Worm (Caenorhabditis elegans): ENCODE measurements around the gene M60.6.

DNA sequence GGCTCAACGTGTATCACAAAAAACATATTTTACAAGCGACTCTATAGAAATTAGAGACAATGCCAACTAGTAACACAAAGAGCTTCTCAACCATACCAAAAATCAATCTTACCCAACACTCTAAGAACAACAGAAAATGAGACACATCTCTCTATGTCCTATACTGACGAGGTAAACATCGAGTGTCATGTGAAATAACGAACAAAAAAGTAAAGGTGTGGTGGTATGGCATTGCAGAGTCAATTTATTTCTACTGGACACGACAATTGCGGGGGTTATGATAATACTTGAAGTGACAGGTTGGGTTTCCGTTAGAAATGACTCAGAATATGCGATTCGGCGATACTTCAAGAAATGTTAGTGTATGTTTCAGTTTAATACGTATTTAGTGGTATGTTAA lies 15.7 kb downstream of the M60.6 start:
- no peak for TF ChIP-seq nhr-77 (tag; optimal IDR thresholded peaks at IDR 0.05)
- TF ChIP-seq aly-2 (tag; optimal IDR thresholded peaks at IDR 0.05): no peak
- no peak for TF ChIP-seq nhr-25 (tag; optimal IDR thresholded peaks at IDR 0.05)
- TF ChIP-seq mab-5 (tag; optimal IDR thresholded peaks at IDR 0.05): no peak
- TF ChIP-seq elt-1 (tag; optimal IDR thresholded peaks at IDR 0.05): no peak
- TF ChIP-seq nhr-6 (tag; optimal IDR thresholded peaks at IDR 0.05): no peak
- no peak for TF ChIP-seq sem-4 (tag; optimal IDR thresholded peaks at IDR 0.05)

All from whole organism, L2 larva.